Worm (Caenorhabditis elegans) whole organism, L3 larva: ENCODE results near the gene clec-162.

Experiments used
- R02D3.7 ChIP-seq: fragments of 150-350 bp; optimal IDR thresholded peaks from 2 replicates; lab custom pipeline; 2014; ENCODE audit warnings: missing biosample characterization, missing genetic modification characterization
- daf-12 ChIP-seq: fragments of 150-350 bp; optimal IDR thresholded peaks from 2 replicates; lab custom pipeline; 2014; ENCODE audit warnings: missing biosample characterization, missing genetic modification reagents, missing genetic modification characterization
- egl-27 ChIP-seq: sonication (generic microtip); optimal IDR thresholded peaks from 4 replicates; lab custom pipeline; 2017; ENCODE audit warnings: missing biosample characterization, missing genetic modification reagents, missing genetic modification characterization
- mml-1 ChIP-seq: fragments of 150-350 bp; sonication (generic microtip); optimal IDR thresholded peaks from 3 replicates; lab custom pipeline; 2014; ENCODE audit warnings: missing biosample characterization, missing genetic modification characterization
- nhr-11 ChIP-seq: fragments of 150-350 bp; optimal IDR thresholded peaks from 2 replicates; lab custom pipeline; 2014; ENCODE audit warnings: missing biosample characterization, missing genetic modification characterization
- nhr-12 ChIP-seq: fragments of 150-350 bp; optimal IDR thresholded peaks from 2 replicates; lab custom pipeline; 2014; ENCODE audit warnings: missing biosample characterization, missing genetic modification characterization
- nhr-76 ChIP-seq: fragments of 150-350 bp; sonication (generic microtip); optimal IDR thresholded peaks from 5 replicates; lab custom pipeline; 2014; ENCODE audit warnings: missing biosample characterization, missing genetic modification characterization
- pha-4 ChIP-seq: fragments of 150-350 bp; optimal IDR thresholded peaks from 2 replicates; lab custom pipeline; 2014; ENCODE audit warnings: missing biosample characterization, missing genetic modification reagents, missing genetic modification characterization
- pqm-1 ChIP-seq: fragments of 150-350 bp; optimal IDR thresholded peaks from 2 replicates; lab custom pipeline; 2017; ENCODE audit warnings: missing biosample characterization, missing genetic modification characterization, inconsistent platforms
- sea-2 ChIP-seq: fragments of 150-350 bp; sonication (generic microtip); optimal IDR thresholded peaks from 4 replicates; lab custom pipeline; 2014; ENCODE audit warnings: missing biosample characterization, missing genetic modification reagents, missing genetic modification characterization
- zag-1 ChIP-seq: fragments of 150-350 bp; optimal IDR thresholded peaks from 2 replicates; lab custom pipeline; 2014; ENCODE audit warnings: missing biosample characterization, missing genetic modification characterization

DNA sequence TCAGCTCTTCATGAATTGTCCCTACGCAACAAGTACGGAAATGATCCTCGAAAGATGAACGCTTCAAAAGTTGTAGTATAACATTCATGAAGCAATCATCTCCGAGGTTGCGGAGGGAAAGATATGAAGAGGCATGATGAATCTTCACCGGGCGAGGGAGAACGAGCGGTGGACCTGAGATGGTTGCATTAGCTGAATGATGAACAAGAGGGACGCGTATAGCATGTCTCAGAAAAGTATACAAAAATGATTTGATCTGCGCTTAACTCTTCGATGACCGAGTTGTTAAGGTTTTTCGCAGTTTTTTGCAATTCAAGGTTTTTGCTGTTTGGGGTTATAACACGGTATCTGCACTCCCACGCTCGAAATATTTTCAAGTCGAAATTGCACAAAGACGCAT lies 39.1 kb downstream of the clec-162 start, which contains the start of gene C07A9.10:
- TF ChIP-seq nhr-76 (tag; lab: Kevin White, UChicago) (no peak), egl-27 (no peak), daf-12 (tag; lab: Kevin White, UChicago) (no peak), mml-1 (no peak), zag-1 (tag; lab: Kevin White, UChicago) (no peak), sea-2 (GFP tag; lab: Kevin White, UChicago) (no peak), nhr-12 (tag; lab: Kevin White, UChicago) (no peak), nhr-11 (tag; lab: Kevin White, UChicago) (no peak), pqm-1 (tag; lab: Kevin White, UChicago) (no peak), R02D3.7 (no peak), pha-4 (tag; lab: Kevin White, UChicago) (no peak)
